Fruit fly (Drosophila melanogaster) whole organism, embryonic: Measurements from ENCODE around the gene msps.
A peak's percentile ranks its signal among the peaks of the same experiment; 100 is the strongest.

ENCODE experiments used
- ATbp ChIP-seq: fragments of 200-800 bp; sonication (Bioruptor generic); optimal IDR thresholded peaks from 2 replicates; lab custom pipeline; 2017; ENCODE audit warnings: missing biosample characterization, mild to moderate bottlenecking, missing genetic modification characterization, missing genetic modification reagents
- Ada2b ChIP-seq: fragments of 200-800 bp; sonication (Bioruptor generic); IDR thresholded peaks from 2 replicates; pipeline ENCODE4 v1.3.6; 2022; ENCODE audit warnings: missing biosample characterization, missing genetic modification characterization
- Aef1 ChIP-seq: fragments of 200-800 bp; sonication (Bioruptor generic); IDR thresholded peaks from 3 replicates; pipeline ENCODE4 v1.3.6; 2022; ENCODE audit warnings: missing biosample characterization, missing genetic modification characterization
- CG10543 ChIP-seq: fragments of 200-800 bp; sonication (Bioruptor generic); optimal IDR thresholded peaks from 3 replicates; lab custom pipeline; 2017; ENCODE audit warnings: missing biosample characterization, mild to moderate bottlenecking, missing genetic modification characterization, moderate library complexity
- CG11398 ChIP-seq: fragments of 200-800 bp; sonication (Bioruptor generic); optimal IDR thresholded peaks from 2 replicates; lab custom pipeline; 2016; ENCODE audit warnings: missing biosample characterization, missing genetic modification characterization
- CG11723 ChIP-seq: fragments of 200-800 bp; sonication (Bioruptor generic); optimal IDR thresholded peaks from 2 replicates; lab custom pipeline; 2017; ENCODE audit warnings: missing biosample characterization, mild to moderate bottlenecking, missing genetic modification characterization
- CG14667 ChIP-seq: fragments of 200-800 bp; sonication (Bioruptor generic); IDR thresholded peaks from 2 replicates; pipeline ENCODE4 v1.3.6; 2022; ENCODE audit warnings: missing biosample characterization, missing genetic modification characterization
- CG1603 ChIP-seq: fragments of 200-800 bp; sonication (Bioruptor generic); optimal IDR thresholded peaks from 2 replicates; lab custom pipeline; 2019; ENCODE audit warnings: missing biosample characterization, mild to moderate bottlenecking, missing genetic modification characterization, moderate library complexity
- CG16813 ChIP-seq: fragments of 200-800 bp; sonication (Bioruptor generic); IDR thresholded peaks from 3 replicates; pipeline ENCODE4 v1.3.6; 2022; ENCODE audit warnings: missing biosample characterization, missing genetic modification characterization; ENCODE audit not compliant: partially characterized antibody
- CG17568 ChIP-seq: fragments of 200-800 bp; sonication (Bioruptor generic); optimal IDR thresholded peaks from 2 replicates; lab custom pipeline; 2018; ENCODE audit warnings: missing biosample characterization, mild to moderate bottlenecking, missing genetic modification characterization, moderate library complexity
- CG17912 ChIP-seq: fragments of 200-800 bp; sonication (Bioruptor generic); optimal IDR thresholded peaks from 2 replicates; lab custom pipeline; 2018; ENCODE audit warnings: missing biosample characterization, mild to moderate bottlenecking, missing genetic modification characterization
- CG33557 ChIP-seq: fragments of 200-800 bp; sonication (Bioruptor generic); optimal IDR thresholded peaks from 2 replicates; lab custom pipeline; 2019; ENCODE audit warnings: missing biosample characterization, mild to moderate bottlenecking, missing genetic modification characterization, moderate library complexity
- CG34376 ChIP-seq: fragments of 200-800 bp; sonication (Bioruptor generic); optimal IDR thresholded peaks from 2 replicates; lab custom pipeline; 2018; ENCODE audit warnings: missing biosample characterization, mild to moderate bottlenecking, missing genetic modification characterization
- CG3847 ChIP-seq: fragments of 200-800 bp; sonication (Bioruptor generic); IDR thresholded peaks from 2 replicates; pipeline ENCODE4 v1.3.6; 2022; ENCODE audit warnings: missing biosample characterization, missing genetic modification characterization
- CG4820 ChIP-seq: fragments of 200-800 bp; sonication (Bioruptor generic); optimal IDR thresholded peaks from 3 replicates; lab custom pipeline; 2016; ENCODE audit warnings: missing biosample characterization, missing genetic modification characterization
- CG6765 ChIP-seq: fragments of 200-800 bp; sonication (Bioruptor generic); optimal IDR thresholded peaks from 3 replicates; lab custom pipeline; 2017; ENCODE audit warnings: missing biosample characterization, mild to moderate bottlenecking, missing genetic modification characterization
- CG7745 ChIP-seq: fragments of 200-800 bp; sonication (Bioruptor generic); optimal IDR thresholded peaks from 2 replicates; lab custom pipeline; 2018; ENCODE audit warnings: missing biosample characterization, mild to moderate bottlenecking, missing genetic modification characterization, moderate library complexity
- CHES-1-like ChIP-seq: fragments of 200-800 bp; sonication (Bioruptor generic); optimal IDR thresholded peaks from 2 replicates; lab custom pipeline; 2016; ENCODE audit warnings: missing biosample characterization, missing genetic modification characterization
- Dref ChIP-seq: fragments of 200-800 bp; sonication (Bioruptor generic); IDR thresholded peaks from 2 replicates; pipeline ENCODE4 v1.3.6; 2022; ENCODE audit warnings: missing biosample characterization, missing genetic modification characterization
- Ets65A ChIP-seq: fragments of 200-800 bp; sonication (Bioruptor generic); peaks from one replicate; lab custom pipeline; 2016; ENCODE audit warnings: missing biosample characterization, missing genetic modification characterization
- HLHmδ ChIP-seq: fragments of 200-800 bp; sonication (Bioruptor generic); optimal IDR thresholded peaks from 2 replicates; lab custom pipeline; 2018; ENCODE audit warnings: missing biosample characterization, mild to moderate bottlenecking, missing genetic modification characterization, moderate library complexity
- Hand ChIP-seq: fragments of 200-800 bp; sonication (Bioruptor generic); optimal IDR thresholded peaks from 2 replicates; lab custom pipeline; 2017; ENCODE audit warnings: mild to moderate bottlenecking, missing biosample characterization, missing genetic modification reagents, missing genetic modification characterization
- Kr ChIP-seq: fragments of 200-800 bp; sonication (Bioruptor generic); optimal IDR thresholded peaks from 2 replicates; lab custom pipeline; 2017; ENCODE audit warnings: missing biosample characterization, mild to moderate bottlenecking, missing genetic modification characterization
- Max ChIP-seq: fragments of 200-800 bp; sonication (Bioruptor generic); optimal IDR thresholded peaks from 2 replicates; lab custom pipeline; 2016; ENCODE audit warnings: missing biosample characterization, mild to moderate bottlenecking, missing genetic modification characterization
- Optix ChIP-seq: fragments of 200-800 bp; sonication (Bioruptor generic); IDR thresholded peaks from 3 replicates; pipeline ENCODE4 v1.3.6; 2022; ENCODE audit warnings: missing biosample characterization, missing genetic modification characterization
- Rx ChIP-seq: fragments of 200-800 bp; sonication (Bioruptor generic); IDR thresholded peaks from 2 replicates; pipeline ENCODE4 v1.3.6; 2022; ENCODE audit warnings: missing biosample characterization, missing genetic modification characterization
- Spps ChIP-seq: fragments of 200-800 bp; sonication (Bioruptor generic); optimal IDR thresholded peaks from 2 replicates; lab custom pipeline; 2018; ENCODE audit warnings: missing biosample characterization, mild to moderate bottlenecking, missing genetic modification characterization
- Sry-β ChIP-seq: fragments of 200-800 bp; sonication (Bioruptor generic); optimal IDR thresholded peaks from 2 replicates; lab custom pipeline; 2018; ENCODE audit warnings: missing biosample characterization, mild to moderate bottlenecking, missing genetic modification characterization, moderate library complexity
- Tbp ChIP-seq: fragments of >200 bp; optimal IDR thresholded peaks from 2 replicates; lab custom pipeline; 2018; ENCODE audit warnings: missing biosample characterization, missing genetic modification characterization
- Xrp1 ChIP-seq: fragments of 200-800 bp; sonication (Bioruptor generic); IDR thresholded peaks from 2 replicates; pipeline ENCODE4 v1.3.6; 2022; ENCODE audit warnings: missing biosample characterization, missing genetic modification characterization
- YL-1 ChIP-seq: fragments of 200-800 bp; sonication (Bioruptor generic); optimal IDR thresholded peaks from 3 replicates; lab custom pipeline; 2017; ENCODE audit warnings: missing biosample characterization, mild to moderate bottlenecking, missing genetic modification characterization
- bsh ChIP-seq, 2 experiments: fragments of 200-800 bp; sonication (Bioruptor generic); optimal IDR thresholded peaks; 2 replicates each; lab custom pipeline; 2017 to 2018; ENCODE audit warnings: mild to moderate bottlenecking in 2 of 2, missing biosample characterization in 2 of 2, missing genetic modification characterization in 2 of 2, moderate library complexity in 1 of 2
- dm ChIP-seq: fragments of 200-800 bp; sonication (Bioruptor generic); optimal IDR thresholded peaks from 3 replicates; lab custom pipeline; 2016; ENCODE audit warnings: missing biosample characterization, missing genetic modification characterization
- dysf ChIP-seq: fragments of 200-800 bp; sonication (Bioruptor generic); IDR thresholded peaks from 3 replicates; pipeline ENCODE4 v1.3.6; 2022; ENCODE audit warnings: missing biosample characterization, missing genetic modification characterization
- ftz-f1 ChIP-seq: fragments of 200-800 bp; sonication (Bioruptor generic); optimal IDR thresholded peaks from 2 replicates; lab custom pipeline; 2016; ENCODE audit warnings: missing biosample characterization, missing genetic modification characterization
- gce ChIP-seq: fragments of 200-800 bp; sonication (Bioruptor generic); IDR thresholded peaks from 3 replicates; pipeline ENCODE4 v1.3.6; 2022; ENCODE audit warnings: missing biosample characterization, missing genetic modification characterization
- gro ChIP-seq: fragments of 200-800 bp; sonication (Bioruptor generic); optimal IDR thresholded peaks from 2 replicates; lab custom pipeline; 2016; ENCODE audit warnings: missing biosample characterization, missing genetic modification characterization
- gt ChIP-seq: fragments of 200-800 bp; sonication (Bioruptor generic); IDR thresholded peaks from 2 replicates; pipeline ENCODE4 v1.3.6; 2022; ENCODE audit warnings: missing biosample characterization, missing genetic modification characterization
- jigr1 ChIP-seq: fragments of 200-800 bp; sonication (Bioruptor generic); IDR thresholded peaks from 3 replicates; pipeline ENCODE4 v1.3.6; 2022; ENCODE audit warnings: missing biosample characterization, missing genetic modification characterization
- kah ChIP-seq: fragments of 200-800 bp; sonication (Bioruptor generic); optimal IDR thresholded peaks from 2 replicates; lab custom pipeline; 2018; ENCODE audit warnings: missing biosample characterization, mild to moderate bottlenecking, missing genetic modification characterization
- knrl ChIP-seq: fragments of 200-800 bp; sonication (Bioruptor generic); IDR thresholded peaks from 3 replicates; pipeline ENCODE4 v1.3.6; 2022; ENCODE audit warnings: missing biosample characterization, missing genetic modification characterization; ENCODE audit not compliant: partially characterized antibody
- lilli ChIP-seq: fragments of 200-800 bp; sonication (Bioruptor generic); optimal IDR thresholded peaks from 3 replicates; lab custom pipeline; 2016; ENCODE audit warnings: missing biosample characterization, missing genetic modification characterization
- luna ChIP-seq: fragments of 200-800 bp; sonication (Bioruptor generic); optimal IDR thresholded peaks from 2 replicates; lab custom pipeline; 2016; ENCODE audit warnings: missing biosample characterization, missing genetic modification characterization
- maf-S ChIP-seq: fragments of 200-800 bp; sonication (Bioruptor generic); optimal IDR thresholded peaks from 2 replicates; lab custom pipeline; 2016; ENCODE audit warnings: missing biosample characterization, missing genetic modification characterization
- nerfin-1 ChIP-seq: fragments of 200-800 bp; sonication (Bioruptor generic); optimal IDR thresholded peaks from 3 replicates; lab custom pipeline; 2019; ENCODE audit warnings: missing biosample characterization, mild to moderate bottlenecking, missing genetic modification characterization, moderate library complexity
- onecut ChIP-seq: fragments of 200-800 bp; sonication (Bioruptor generic); IDR thresholded peaks from 2 replicates; pipeline ENCODE4 v1.3.6; 2022; ENCODE audit warnings: missing biosample characterization, missing genetic modification characterization
- pan ChIP-seq, 4 experiments: fragments of >200 bp in 3 of 4; fragments of 200-800 bp in 1 of 4; sonication (Bioruptor generic) in 1 of 4; optimal IDR thresholded peaks in 3 of 4; IDR thresholded peaks in 1 of 4; 2 replicates each; pipeline versions ENCODE4 v1.3.6 to Lab custom; 2017 to 2022; ENCODE audit warnings: missing biosample characterization in 2 of 4, missing genetic modification characterization in 2 of 4, mixed read lengths in 1 of 4
- shn ChIP-seq: fragments of 200-800 bp; sonication (Bioruptor generic); optimal IDR thresholded peaks from 3 replicates; lab custom pipeline; 2016; ENCODE audit warnings: missing biosample characterization, missing genetic modification characterization
- sob ChIP-seq: fragments of 200-800 bp; sonication (Bioruptor generic); IDR thresholded peaks from 2 replicates; pipeline ENCODE4 v1.3.6; 2022; ENCODE audit warnings: missing biosample characterization, missing genetic modification characterization
- sr ChIP-seq: fragments of 200-800 bp; sonication (Bioruptor generic); IDR thresholded peaks from 3 replicates; pipeline ENCODE4 v1.3.6; 2022; ENCODE audit warnings: missing biosample characterization, missing genetic modification characterization
- zfh2 ChIP-seq: fragments of 200-800 bp; sonication (Bioruptor generic); optimal IDR thresholded peaks from 2 replicates; lab custom pipeline; 2016; ENCODE audit warnings: missing biosample characterization, missing genetic modification characterization

The msps gene

dm6 chr3R:16069266-16069665, 18.7 kb downstream of the msps start (continued):
- TF ChIP-seq Spps (tag; lab: Kevin White, UChicago) = no peak
- TF ChIP-seq maf-S = no peak
- TF ChIP-seq CG7745 = peak; percentile 89
- 0 out of 2 replicates have a peak, but pooled peaks have one; percentile 27 for TF ChIP-seq sob
- no peak for TF ChIP-seq CHES-1-like (GFP tag; lab: Kevin White, UChicago)
- no peak for TF ChIP-seq CG34376 (GFP tag; lab: Kevin White, UChicago)
- TF ChIP-seq CG17912 (GFP tag; lab: Kevin White, UChicago) = peak; percentile 48
- TF ChIP-seq YL-1 (GFP tag; lab: Kevin White, UChicago) = peak; percentile 5
- no peak for TF ChIP-seq Dref (GFP tag; lab: Robert Waterston, UW)
- TF ChIP-seq sr (GFP tag; lab: Robert Waterston, UW) = peak; percentile 48; the same call in 1 of the 3 replicates
- TF ChIP-seq Optix (GFP tag; lab: Robert Waterston, UW) = no peak
- TF ChIP-seq dm (GFP tag; lab: Kevin White, UChicago) = no peak
- TF ChIP-seq knrl (GFP tag; lab: Robert Waterston, UW) = no peak
- no peak for TF ChIP-seq ftz-f1 (GFP tag; lab: Kevin White, UChicago)
- peak; percentile 75 for TF ChIP-seq Xrp1 (GFP tag; lab: Robert Waterston, UW)
- no peak for TF ChIP-seq Max (GFP tag; lab: Kevin White, UChicago)
- no peak for TF ChIP-seq CG4820 (GFP tag; lab: Kevin White, UChicago)
- TF ChIP-seq CG6765 (GFP tag; lab: Kevin White, UChicago) = peak; percentile 24
- TF ChIP-seq gro = no peak
- TF ChIP-seq onecut (GFP tag; lab: Robert Waterston, UW) = peak; percentile 55; the same call in 1 of the 2 replicates
- no peak for TF ChIP-seq CG1603 (tag; lab: Kevin White, UChicago)
- TF ChIP-seq Sry-β = no peak
- peak; percentile 26 for TF ChIP-seq nerfin-1 (tag; lab: Kevin White, UChicago)
- no peak for TF ChIP-seq Hand (GFP tag; lab: Kevin White, UChicago)
- TF ChIP-seq Rx (GFP tag; lab: Robert Waterston, UW) = no peak
- no peak for TF ChIP-seq CG11398 (GFP tag; lab: Kevin White, UChicago)
- no peak for TF ChIP-seq CG16813
- peak; percentile 65 for TF ChIP-seq CG10543 (GFP tag; lab: Kevin White, UChicago)
- peak; percentile 42 for TF ChIP-seq CG11723
- no peak for TF ChIP-seq lilli (GFP tag; lab: Kevin White, UChicago)
- no peak for TF ChIP-seq Ada2b (GFP tag; lab: Robert Waterston, UW)
- TF ChIP-seq zfh2 (GFP tag; lab: Kevin White, UChicago) = no peak
- no peak for TF ChIP-seq kah (GFP tag; lab: Kevin White, UChicago)
- no peak for TF ChIP-seq luna (GFP tag; lab: Kevin White, UChicago)
- TF ChIP-seq jigr1 = no peak
- peak; percentile 40 for TF ChIP-seq CG33557
- no peak for TF ChIP-seq pan (optimal IDR thresholded peaks at IDR 0.05; lab: Kevin White, UChicago)
- TF ChIP-seq pan (GFP tag; optimal IDR thresholded peaks at IDR 0.05 in 1 of 2, IDR thresholded peaks at IDR 0.05 in 1 of 2) = peak in 1 of 2 experiments; percentile 51
- peak in 1 of 2 experiments; percentile 54 for TF ChIP-seq bsh (GFP tag; optimal IDR thresholded peaks at IDR 0.05; lab: Kevin White, UChicago)
- no peak for TF ChIP-seq Ets65A (GFP tag; lab: Kevin White, UChicago)
- no peak for TF ChIP-seq CG14667 (GFP tag; lab: Robert Waterston, UW)
- 0 out of 3 replicates have a peak, but pooled peaks have one; percentile 30 for TF ChIP-seq Aef1 (GFP tag; lab: Robert Waterston, UW)
- no peak for TF ChIP-seq gt
- TF ChIP-seq Kr (GFP tag; lab: Kevin White, UChicago) = no peak
- TF ChIP-seq HLHmδ (GFP tag; lab: Kevin White, UChicago) = no peak
- no peak for TF ChIP-seq Tbp (GFP tag; lab: Kevin White, UChicago)
- no peak for TF ChIP-seq CG17568 (GFP tag; lab: Kevin White, UChicago)
- peak; percentile 43; the same call in 1 of the 3 replicates for TF ChIP-seq gce
- TF ChIP-seq dysf (GFP tag; lab: Robert Waterston, UW) = peak; percentile 24; the same call in 1 of the 3 replicates
- no peak for TF ChIP-seq CG3847 (GFP tag; lab: Robert Waterston, UW)
- peak; percentile 83 for TF ChIP-seq ATbp (GFP tag; lab: Kevin White, UChicago)
- no peak for TF ChIP-seq shn (GFP tag; lab: Kevin White, UChicago)
